Worm (Caenorhabditis elegans) whole organism, L2 larva: ENCODE data around the gene K01A11.1.

ENCODE experiments used
- R02D3.7 ChIP-seq: fragments of 150-350 bp; optimal IDR thresholded peaks from 2 replicates; lab custom pipeline; 2014; ENCODE audit warnings: missing biosample characterization, missing genetic modification characterization
- ZK546.5 ChIP-seq: sonication (generic microtip); optimal IDR thresholded peaks from 2 replicates; lab custom pipeline; 2017; ENCODE audit warnings: missing biosample characterization, missing genetic modification characterization
- egl-27 ChIP-seq: sonication (generic microtip); optimal IDR thresholded peaks from 3 replicates; lab custom pipeline; 2017; ENCODE audit warnings: missing biosample characterization, missing genetic modification reagents, missing genetic modification characterization
- nhr-11 ChIP-seq: fragments of 150-350 bp; optimal IDR thresholded peaks from 2 replicates; lab custom pipeline; 2014; ENCODE audit warnings: missing biosample characterization, missing genetic modification characterization
- nhr-12 ChIP-seq: fragments of 150-350 bp; optimal IDR thresholded peaks from 2 replicates; lab custom pipeline; 2014; ENCODE audit warnings: missing biosample characterization, missing genetic modification characterization
- nhr-25 ChIP-seq: fragments of 150-350 bp; sonication (generic microtip); optimal IDR thresholded peaks from 3 replicates; lab custom pipeline; 2014; ENCODE audit warnings: missing biosample characterization, missing genetic modification characterization
- peb-1 ChIP-seq: fragments of 150-350 bp; optimal IDR thresholded peaks from 2 replicates; lab custom pipeline; 2014; ENCODE audit warnings: missing biosample characterization, missing genetic modification characterization
- ztf-11 ChIP-seq: sonication (generic microtip); optimal IDR thresholded peaks from 2 replicates; lab custom pipeline; 2017; ENCODE audit warnings: missing biosample characterization, missing genetic modification characterization

- TF ChIP-seq nhr-12 (tag; lab: Kevin White, UChicago) = no peak
- no peak for TF ChIP-seq R02D3.7 (tag; lab: Kevin White, UChicago)
- TF ChIP-seq nhr-11 (tag; lab: Kevin White, UChicago) = no peak
- no peak for TF ChIP-seq nhr-25 (tag; lab: Kevin White, UChicago)
- no peak for TF ChIP-seq egl-27 (tag; lab: Kevin White, UChicago)
- no peak for TF ChIP-seq ZK546.5
- TF ChIP-seq peb-1 (tag; lab: Kevin White, UChicago) = no peak
- TF ChIP-seq ztf-11 (tag; lab: Kevin White, UChicago) = no peak
Measured at ce11 chrIII:3430667-3431066, 618 bp downstream of the K01A11.1 start.
